Fruit fly (Drosophila melanogaster) whole organism, embryonic: Measurements from ENCODE around the gene AsnRS.

Experiments
- Antp ChIP-seq: fragments of 200-800 bp; sonication (Bioruptor generic); optimal IDR thresholded peaks from 3 replicates; lab custom pipeline; 2016; ENCODE audit warnings: missing biosample characterization, missing genetic modification characterization
- B-H2 ChIP-seq: fragments of 200-800 bp; sonication (Bioruptor generic); optimal IDR thresholded peaks from 2 replicates; lab custom pipeline; 2018; ENCODE audit warnings: missing biosample characterization, mild to moderate bottlenecking, missing genetic modification characterization
- CG10366 ChIP-seq: fragments of 200-800 bp; sonication (Bioruptor generic); IDR thresholded peaks from 2 replicates; pipeline ENCODE4 v1.3.6; 2022; ENCODE audit warnings: missing biosample characterization, missing genetic modification characterization
- CG12391 ChIP-seq: fragments of 200-800 bp; sonication (Bioruptor generic); optimal IDR thresholded peaks from 3 replicates; lab custom pipeline; 2018; ENCODE audit warnings: missing biosample characterization, mild to moderate bottlenecking, missing genetic modification characterization, moderate library complexity
- CG12769 ChIP-seq: fragments of 200-800 bp; sonication (Bioruptor generic); optimal IDR thresholded peaks from 2 replicates; lab custom pipeline; 2019; ENCODE audit warnings: missing biosample characterization, mild to moderate bottlenecking, missing genetic modification characterization, moderate library complexity
- CG14050 ChIP-seq: fragments of 200-800 bp; sonication (Bioruptor generic); IDR thresholded peaks from 3 replicates; pipeline ENCODE4 v1.3.6; 2022; ENCODE audit warnings: missing biosample characterization, missing genetic modification characterization
- CG1647 ChIP-seq: fragments of 200-800 bp; sonication (Bioruptor generic); optimal IDR thresholded peaks from 3 replicates; lab custom pipeline; 2016; ENCODE audit warnings: missing biosample characterization, missing genetic modification characterization
- CG17186 ChIP-seq: fragments of 200-800 bp; sonication (Bioruptor generic); optimal IDR thresholded peaks from 3 replicates; lab custom pipeline; 2017; ENCODE audit warnings: missing biosample characterization, missing genetic modification reagents, missing genetic modification characterization
- CG17361 ChIP-seq: fragments of 200-800 bp; sonication (Bioruptor generic); IDR thresholded peaks from 3 replicates; pipeline ENCODE4 v1.3.6; 2022; ENCODE audit warnings: missing biosample characterization, missing genetic modification characterization
- CG18011 ChIP-seq: fragments of 200-800 bp; sonication (Bioruptor generic); optimal IDR thresholded peaks from 2 replicates; lab custom pipeline; 2017; ENCODE audit warnings: missing biosample characterization, missing genetic modification characterization, mild to moderate bottlenecking, moderate library complexity, missing genotype
- CG18476 ChIP-seq: fragments of 200-800 bp; sonication (Bioruptor generic); optimal IDR thresholded peaks from 2 replicates; lab custom pipeline; 2016; ENCODE audit warnings: missing biosample characterization, mild to moderate bottlenecking, missing genetic modification characterization
- CG18619 ChIP-seq: fragments of 200-800 bp; sonication (Bioruptor generic); optimal IDR thresholded peaks from 3 replicates; lab custom pipeline; 2017; ENCODE audit warnings: missing biosample characterization, mild to moderate bottlenecking, missing genetic modification characterization
- CG2889 ChIP-seq: fragments of 200-800 bp; sonication (Bioruptor generic); IDR thresholded peaks from 3 replicates; pipeline ENCODE4 v1.3.6; 2022; ENCODE audit warnings: missing biosample characterization, missing genetic modification characterization
- CG32767 ChIP-seq: fragments of 200-800 bp; sonication (Bioruptor generic); IDR thresholded peaks from 2 replicates; pipeline ENCODE4 v1.3.6; 2022; ENCODE audit warnings: missing biosample characterization, missing genetic modification characterization
- CG34224 ChIP-seq: fragments of 200-800 bp; sonication (Bioruptor generic); IDR thresholded peaks from 3 replicates; pipeline ENCODE4 v1.3.6; 2022; ENCODE audit warnings: missing biosample characterization, missing genetic modification characterization; ENCODE audit not compliant: partially characterized antibody
- CG4282 ChIP-seq: fragments of 200-800 bp; sonication (Bioruptor generic); optimal IDR thresholded peaks from 2 replicates; lab custom pipeline; 2016; ENCODE audit warnings: missing biosample characterization, missing genetic modification characterization
- CG4617 ChIP-seq: fragments of 200-800 bp; sonication (Bioruptor generic); optimal IDR thresholded peaks from 3 replicates; lab custom pipeline; 2016; ENCODE audit warnings: missing biosample characterization, missing genetic modification characterization, borderline replicate concordance
- CG4730 ChIP-seq: fragments of 200-800 bp; sonication (Bioruptor generic); IDR thresholded peaks from 2 replicates; pipeline ENCODE4 v1.3.6; 2022; ENCODE audit warnings: missing biosample characterization, missing genetic modification characterization
- CG5245 ChIP-seq: fragments of 200-800 bp; sonication (Bioruptor generic); optimal IDR thresholded peaks from 3 replicates; lab custom pipeline; 2016; ENCODE audit warnings: missing biosample characterization, missing genetic modification characterization
- CG6654 ChIP-seq: fragments of 200-800 bp; sonication (Bioruptor generic); optimal IDR thresholded peaks from 2 replicates; lab custom pipeline; 2017; ENCODE audit warnings: missing biosample characterization, mild to moderate bottlenecking, missing genetic modification characterization
- CG9437 ChIP-seq: fragments of 200-800 bp; sonication (Bioruptor generic); optimal IDR thresholded peaks from 2 replicates; lab custom pipeline; 2018; ENCODE audit warnings: missing biosample characterization, mild to moderate bottlenecking, missing genetic modification characterization
- CG9797 ChIP-seq: fragments of 200-800 bp; sonication (Bioruptor generic); optimal IDR thresholded peaks from 3 replicates; lab custom pipeline; 2018; ENCODE audit warnings: missing biosample characterization, mild to moderate bottlenecking, missing genetic modification characterization
- Dad ChIP-seq: fragments of 200-800 bp; sonication (Bioruptor generic); optimal IDR thresholded peaks from 3 replicates; lab custom pipeline; 2016; ENCODE audit warnings: missing biosample characterization, missing genetic modification characterization
- Dip2 ChIP-seq: fragments of 200-800 bp; sonication (Bioruptor generic); IDR thresholded peaks from 2 replicates; pipeline ENCODE4 v1.3.6; 2022; ENCODE audit warnings: missing biosample characterization, missing genetic modification characterization
- Dll ChIP-seq: fragments of 200-800 bp; sonication (Bioruptor generic); IDR thresholded peaks from 4 replicates; pipeline ENCODE4 v1.3.6; 2022; ENCODE audit warnings: missing biosample characterization, missing genetic modification characterization; ENCODE audit not compliant: partially characterized antibody
- Doc2 ChIP-seq: fragments of 200-800 bp; sonication (Bioruptor generic); IDR thresholded peaks from 2 replicates; pipeline ENCODE4 v1.3.6; 2022; ENCODE audit warnings: missing biosample characterization, missing genetic modification characterization
- Fer3 ChIP-seq: fragments of 200-800 bp; sonication (Bioruptor generic); optimal IDR thresholded peaks from 2 replicates; lab custom pipeline; 2018; ENCODE audit warnings: missing biosample characterization, mild to moderate bottlenecking, missing genetic modification characterization, moderate library complexity
- Gsc ChIP-seq: fragments of 200-800 bp; sonication (Bioruptor generic); IDR thresholded peaks from 2 replicates; pipeline ENCODE4 v1.3.6; 2022; ENCODE audit warnings: missing biosample characterization, missing genetic modification characterization
- HHEX ChIP-seq: fragments of 200-800 bp; sonication (Bioruptor generic); optimal IDR thresholded peaks from 3 replicates; lab custom pipeline; 2017; ENCODE audit warnings: missing biosample characterization, mild to moderate bottlenecking, missing genetic modification characterization, missing genetic modification reagents
- HmgZ ChIP-seq: fragments of 200-800 bp; sonication (Bioruptor generic); optimal IDR thresholded peaks from 2 replicates; lab custom pipeline; 2018; ENCODE audit warnings: missing biosample characterization, mild to moderate bottlenecking, missing genetic modification characterization
- MTF-1 ChIP-seq: fragments of 200-800 bp; sonication (Bioruptor generic); optimal IDR thresholded peaks from 2 replicates; lab custom pipeline; 2018; ENCODE audit warnings: missing biosample characterization, mild to moderate bottlenecking, missing genetic modification characterization, borderline replicate concordance
- Mes4 ChIP-seq: fragments of 200-800 bp; sonication (Bioruptor generic); optimal IDR thresholded peaks from 2 replicates; lab custom pipeline; 2016; ENCODE audit warnings: missing biosample characterization, missing genetic modification characterization
- Ptx1 ChIP-seq: fragments of 200-800 bp; sonication (Bioruptor generic); IDR thresholded peaks from 2 replicates; pipeline ENCODE4 v1.3.6; 2022; ENCODE audit warnings: missing biosample characterization, missing genetic modification characterization
- Sin3A ChIP-seq: fragments of >200 bp; optimal IDR thresholded peaks from 2 replicates; lab custom pipeline; 2018
- Sox102F ChIP-seq: fragments of 200-800 bp; sonication (Bioruptor generic); optimal IDR thresholded peaks from 2 replicates; lab custom pipeline; 2018; ENCODE audit warnings: missing biosample characterization, mild to moderate bottlenecking, missing genetic modification characterization, moderate library complexity
- Sry-δ ChIP-seq: fragments of 200-800 bp; sonication (Bioruptor generic); optimal IDR thresholded peaks from 2 replicates; lab custom pipeline; 2016; ENCODE audit warnings: missing biosample characterization, missing genetic modification characterization
- Xbp1 ChIP-seq: fragments of 200-800 bp; sonication (Bioruptor generic); optimal IDR thresholded peaks from 3 replicates; lab custom pipeline; 2016; ENCODE audit warnings: missing biosample characterization, mild to moderate bottlenecking, missing genetic modification characterization
- abd-A ChIP-seq: fragments of 200-800 bp; sonication (Bioruptor generic); optimal IDR thresholded peaks from 3 replicates; lab custom pipeline; 2019; ENCODE audit warnings: missing biosample characterization, mild to moderate bottlenecking, missing genetic modification characterization, moderate library complexity
- cas ChIP-seq: fragments of 200-800 bp; sonication (Bioruptor generic); IDR thresholded peaks from 2 replicates; pipeline ENCODE4 v1.3.6; 2022; ENCODE audit warnings: missing biosample characterization, missing genetic modification characterization
- ems ChIP-seq: fragments of 200-800 bp; sonication (Bioruptor generic); optimal IDR thresholded peaks from 3 replicates; lab custom pipeline; 2016; ENCODE audit warnings: missing biosample characterization, missing genetic modification characterization
- fu2 ChIP-seq: fragments of 200-800 bp; sonication (Bioruptor generic); optimal IDR thresholded peaks from 2 replicates; lab custom pipeline; 2016; ENCODE audit warnings: missing biosample characterization, missing genetic modification characterization
- lmd ChIP-seq: fragments of 200-800 bp; sonication (Bioruptor generic); IDR thresholded peaks from 2 replicates; pipeline ENCODE4 v1.3.6; 2022; ENCODE audit warnings: missing biosample characterization, missing genetic modification characterization
- lola ChIP-seq, 3 experiments: fragments of >200 bp in 2 of 3; fragments of 200-800 bp in 1 of 3; sonication (Bioruptor generic) in 1 of 3; optimal IDR thresholded peaks; 2 replicates each; lab custom pipeline; 2017 to 2019; ENCODE audit warnings: missing biosample characterization in 3 of 3, missing genetic modification characterization in 3 of 3, mild to moderate bottlenecking in 1 of 3, moderate library complexity in 1 of 3
- lov ChIP-seq, 2 experiments: fragments of 200-800 bp in 1 of 2; fragments of >200 bp in 1 of 2; sonication (Bioruptor generic) in 1 of 2; IDR thresholded peaks in 1 of 2; optimal IDR thresholded peaks in 1 of 2; 2 replicates in 1 of 2; 3 replicates in 1 of 2; pipeline versions ENCODE4 v1.3.6 to Lab custom; 2017 to 2022; ENCODE audit warnings: missing biosample characterization in 1 of 2, missing genetic modification characterization in 1 of 2
- peb ChIP-seq: fragments of 200-800 bp; sonication (Bioruptor generic); IDR thresholded peaks from 2 replicates; pipeline ENCODE4 v1.3.6; 2022; ENCODE audit warnings: missing biosample characterization, missing genetic modification characterization
- pum ChIP-seq: fragments of 200-800 bp; sonication (Bioruptor generic); optimal IDR thresholded peaks from 2 replicates; lab custom pipeline; 2016; ENCODE audit warnings: missing biosample characterization, missing genetic modification characterization
- repo ChIP-seq: fragments of 200-800 bp; sonication (Bioruptor generic); optimal IDR thresholded peaks from 2 replicates; lab custom pipeline; 2016; ENCODE audit warnings: missing biosample characterization, missing genetic modification characterization
- wek ChIP-seq: fragments of 200-800 bp; sonication (Bioruptor generic); optimal IDR thresholded peaks from 3 replicates; lab custom pipeline; 2018; ENCODE audit warnings: missing biosample characterization, mild to moderate bottlenecking, missing genetic modification characterization, moderate library complexity

Gene AsnRS

dm6 chr2L:19164933-19165813 lies 33.4 kb upstream of the AsnRS start (continued):
- TF ChIP-seq repo: peak; percentile 93
- peak; percentile 94 for TF ChIP-seq cas (GFP tag; lab: Robert Waterston, UW)
- TF ChIP-seq pum (GFP tag; lab: Kevin White, UChicago): peak; percentile 96
- TF ChIP-seq MTF-1 (GFP tag; lab: Kevin White, UChicago): peak; percentile 95
- TF ChIP-seq CG18476: peak; percentile 90
- TF ChIP-seq B-H2 (GFP tag; lab: Kevin White, UChicago): peak; percentile 84
- TF ChIP-seq wek (GFP tag; lab: Kevin White, UChicago): peak; percentile 72
- TF ChIP-seq CG9437 (GFP tag; lab: Kevin White, UChicago): peak; percentile 87
- TF ChIP-seq CG4282 (GFP tag; lab: Kevin White, UChicago): peak; percentile 78
- TF ChIP-seq CG2889 (GFP tag; lab: Robert Waterston, UW): peak; percentile 94
- TF ChIP-seq Mes4 (GFP tag; lab: Kevin White, UChicago): peak; percentile 94
- TF ChIP-seq HmgZ (tag; lab: Kevin White, UChicago): peak; percentile 97
- peak; percentile 85 for TF ChIP-seq CG18011
- no peak for TF ChIP-seq CG34224 (GFP tag; lab: Robert Waterston, UW)
- TF ChIP-seq Fer3: peak; percentile 97
- peak; percentile 95 for TF ChIP-seq ems (GFP tag; lab: Kevin White, UChicago)
- peak; percentile 96 for TF ChIP-seq CG32767
- TF ChIP-seq lmd: peak; percentile 96
- peak; percentile 67 for TF ChIP-seq Dip2 (GFP tag; lab: Robert Waterston, UW)
- peak; percentile 97 for TF ChIP-seq Ptx1 (GFP tag; lab: Robert Waterston, UW)
- peak; percentile 86 for TF ChIP-seq CG6654 (GFP tag; lab: Kevin White, UChicago)
- peak; percentile 95 for TF ChIP-seq CG12769 (tag; lab: Kevin White, UChicago)
- TF ChIP-seq CG17186 (GFP tag; lab: Kevin White, UChicago): peak; percentile 89
- TF ChIP-seq fu2: peak; percentile 86
- TF ChIP-seq peb (GFP tag; lab: Robert Waterston, UW): peak; percentile 97
- TF ChIP-seq Antp (GFP tag; lab: Kevin White, UChicago): peak; percentile 94
- TF ChIP-seq Dll: peak; percentile 17; the same call in 1 of the 4 replicates
- TF ChIP-seq CG18619 (GFP tag; lab: Kevin White, UChicago): peak; percentile 95
- TF ChIP-seq CG1647 (GFP tag; lab: Kevin White, UChicago): peak; percentile 90
- TF ChIP-seq CG10366 (GFP tag; lab: Robert Waterston, UW): peak; percentile 97
- TF ChIP-seq CG14050 (GFP tag; lab: Robert Waterston, UW): peak; percentile 93
- TF ChIP-seq Sin3A: no peak
- TF ChIP-seq CG4617 (GFP tag; lab: Kevin White, UChicago): peak; percentile 89
- peak; percentile 99 for TF ChIP-seq Sox102F (GFP tag; lab: Kevin White, UChicago)
- no peak for TF ChIP-seq lov (optimal IDR thresholded peaks at IDR 0.05; lab: Kevin White, UChicago)
- peak; percentile 95 for TF ChIP-seq lov (GFP tag; IDR thresholded peaks at IDR 0.05; lab: Robert Waterston, UW)
- peak; percentile 95 for TF ChIP-seq CG5245 (GFP tag; lab: Kevin White, UChicago)
- peak; percentile 97 for TF ChIP-seq abd-A
- peak; percentile 68 for TF ChIP-seq Sry-δ (GFP tag; lab: Kevin White, UChicago)
- peak; percentile 97 for TF ChIP-seq CG17361 (GFP tag; lab: Robert Waterston, UW)
- TF ChIP-seq CG4730 (GFP tag; lab: Robert Waterston, UW): peak; percentile 96
- peak in 1 of 3 experiments; percentile 94 for TF ChIP-seq lola (GFP tag; optimal IDR thresholded peaks at IDR 0.05; lab: Kevin White, UChicago)
- peak; percentile 98 for TF ChIP-seq Xbp1
- peak; percentile 97 for TF ChIP-seq HHEX (GFP tag; lab: Kevin White, UChicago)
- peak; percentile 69; the same call in 1 of the 2 replicates for TF ChIP-seq Doc2 (GFP tag; lab: Robert Waterston, UW)
- peak; percentile 87 for TF ChIP-seq Dad (GFP tag; lab: Kevin White, UChicago)
- peak; percentile 97 for TF ChIP-seq CG12391 (tag; lab: Kevin White, UChicago)
- peak; percentile 33 for TF ChIP-seq CG9797 (GFP tag; lab: Kevin White, UChicago)
- no peak for TF ChIP-seq Gsc
